Worm (Caenorhabditis elegans) whole organism, young adult: ENCODE data around the gene arrd-19.

Source experiments
- B0019.2 ChIP-seq: fragments of 200-800 bp; sonication (Bioruptor generic); conservative IDR thresholded peaks from 2 replicates; pipeline ENCODE4 v1.3.6; 2022; ENCODE audit warnings: missing genetic modification reagents, missing genetic modification characterization, missing compliant biosample characterization
- ama-1 ChIP-seq, 3 experiments: fragments of 150-350 bp in 1 of 3; sonication (generic microtip) in 2 of 3; optimal IDR thresholded peaks; 2 replicates each; lab custom pipeline; 2014 to 2018; ENCODE audit warnings: missing biosample characterization in 2 of 3, missing genetic modification characterization in 2 of 3, missing genetic modification reagents in 2 of 3
- athp-1 ChIP-seq: sonication (generic microtip); optimal IDR thresholded peaks from 2 replicates; lab custom pipeline; 2017; ENCODE audit warnings: mild to moderate bottlenecking, missing genetic modification characterization, missing compliant biosample characterization
- lin-54 ChIP-seq: fragments of 200-800 bp; sonication (Bioruptor generic); optimal IDR thresholded peaks from 2 replicates; lab custom pipeline; 2018; ENCODE audit warnings: mild to moderate bottlenecking, missing genetic modification characterization, missing compliant biosample characterization
- lir-1 ChIP-seq: fragments of 200-800 bp; sonication (Bioruptor generic); conservative IDR thresholded peaks from 2 replicates; pipeline ENCODE4 v1.3.6; 2022; ENCODE audit warnings: missing genetic modification reagents, missing genetic modification characterization, missing compliant biosample characterization
- mxl-1 ChIP-seq: sonication (generic microtip); optimal IDR thresholded peaks from 2 replicates; lab custom pipeline; 2016; ENCODE audit warnings: missing genetic modification characterization, missing compliant biosample characterization
- pha-4 ChIP-seq: fragments of 150-350 bp; sonication (generic microtip); optimal IDR thresholded peaks from 2 replicates; lab custom pipeline; 2014; ENCODE audit warnings: missing biosample characterization, missing genetic modification reagents, missing genetic modification characterization
- snpc-4 ChIP-seq, 5 experiments: fragments of 150-350 bp in 1 of 5; sonication (generic microtip) in 4 of 5; optimal IDR thresholded peaks; 2 replicates each; lab custom pipeline; 2014 to 2018; ENCODE audit warnings: missing genetic modification characterization in 5 of 5, missing biosample characterization in 3 of 5, antibody characterized with exemption in 2 of 5, mild to moderate bottlenecking in 2 of 5, missing compliant biosample characterization in 2 of 5, missing genotype in 2 of 5, moderate library complexity in 2 of 5, missing genetic modification reagents in 1 of 5
- unc-130 ChIP-seq: sonication (generic microtip); optimal IDR thresholded peaks from 2 replicates; lab custom pipeline; 2016; ENCODE audit warnings: missing genetic modification reagents, missing genetic modification characterization, missing compliant biosample characterization
- ztf-3 ChIP-seq: fragments of 200-800 bp; sonication (Bioruptor generic); optimal IDR thresholded peaks from 2 replicates; lab custom pipeline; 2018; ENCODE audit warnings: mild to moderate bottlenecking, missing genetic modification characterization, missing compliant biosample characterization

DNA sequence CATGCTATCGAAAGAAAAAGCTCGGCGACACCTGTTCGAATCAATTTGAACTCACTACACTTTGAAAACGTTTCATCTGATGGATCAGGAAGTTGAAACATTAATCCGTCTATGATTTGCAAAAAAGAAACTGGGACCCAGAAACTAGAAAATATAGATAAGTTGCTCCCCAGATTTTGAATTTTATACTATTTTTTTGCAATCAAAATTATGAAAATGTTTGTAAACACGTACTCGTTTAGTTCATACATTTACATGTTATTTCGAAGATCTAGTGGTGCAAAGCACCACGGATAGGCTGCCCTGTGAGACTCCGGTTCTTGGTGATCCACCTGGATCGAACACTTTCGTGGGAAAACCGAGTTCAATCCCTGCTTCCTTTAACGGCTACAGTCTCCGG is 26.6 kb upstream of the arrd-19 start, which contains the start of gene C17B7.10:
- TF ChIP-seq ztf-3 = no peak
- no peak for TF ChIP-seq pha-4 (tag; lab: Kevin White, UChicago)
- no peak for TF ChIP-seq mxl-1 (tag; lab: Kevin White, UChicago)
- no peak for TF ChIP-seq lin-54
- TF ChIP-seq lir-1 (GFP tag; lab: Robert Waterston, UW) = no peak
- TF ChIP-seq B0019.2 (GFP tag; lab: Robert Waterston, UW) = no peak
- no peak for TF ChIP-seq athp-1 (tag; lab: Kevin White, UChicago)
- TF ChIP-seq unc-130 = no peak
- no peak for TF ChIP-seq snpc-4 (GFP tag; optimal IDR thresholded peaks at IDR 0.05; lab: Kevin White, UChicago)
- no peak for TF ChIP-seq snpc-4 (tag; optimal IDR thresholded peaks at IDR 0.05; lab: Kevin White, UChicago)
- TF ChIP-seq ama-1 (optimal IDR thresholded peaks at IDR 0.05; lab: Kevin White, UChicago) = no peak
- no peak for TF ChIP-seq ama-1 (GFP tag; optimal IDR thresholded peaks at IDR 0.05; lab: Kevin White, UChicago)
